Fruit fly (Drosophila melanogaster): ENCODE data around the gene SrpRbeta.

The SrpRbeta gene

dm6 chr3L:8726317-8726841, 6.4 kb upstream of the SrpRbeta start, which contains the start of gene Cp18:
Gene Cp18 (plus strand): TSS chr3L:8726791.
- TF ChIP-seq Hnf4 (GFP tag; optimal IDR thresholded peaks at IDR 0.05) (no peak), woc (GFP tag; optimal IDR thresholded peaks at IDR 0.05) (no peak), Jra (GFP tag; optimal IDR thresholded peaks at IDR 0.05) (no peak), ey (GFP tag; optimal IDR thresholded peaks at IDR 0.05) (no peak), tai (GFP tag; optimal IDR thresholded peaks at IDR 0.05) (no peak), GATAd (GFP tag; optimal IDR thresholded peaks at IDR 0.05) (no peak), Dif (GFP tag; optimal IDR thresholded peaks at IDR 0.05; ENCODE audit: partially characterized antibody) (no peak), h (GFP tag; optimal IDR thresholded peaks at IDR 0.05) (no peak)

dm6 chr3L:8725674-8726073, 5.6 kb upstream of the SrpRbeta start, which contains the start of gene CG43965:
Gene CG43965 (minus strand): TSS chr3L:8725774.
- TF ChIP-seq dl (GFP tag; optimal IDR thresholded peaks at IDR 0.05; ENCODE audit: insufficient read depth in 1 of 2, partially characterized antibody in 2 of 2) (no peak), sage (GFP tag; optimal IDR thresholded peaks at IDR 0.05) (no peak), Sp1 (GFP tag; optimal IDR thresholded peaks at IDR 0.05) (no peak), OdsH (GFP tag; optimal IDR thresholded peaks at IDR 0.05) (no peak), Mio (GFP tag; optimal IDR thresholded peaks at IDR 0.05) (no peak), Hnf4 (GFP tag; optimal IDR thresholded peaks at IDR 0.05) (no peak), Hr83 (GFP tag; optimal IDR thresholded peaks at IDR 0.05; ENCODE audit: poor library complexity, severe bottlenecking) (no peak), Vsx2 (GFP tag; optimal IDR thresholded peaks at IDR 0.05; ENCODE audit: partially characterized antibody) (no peak), ey (GFP tag; optimal IDR thresholded peaks at IDR 0.05) (no peak), tai (GFP tag; optimal IDR thresholded peaks at IDR 0.05) (no peak), dsf (GFP tag; optimal IDR thresholded peaks at IDR 0.05; ENCODE audit: borderline replicate concordance) (no peak), Myc (optimal IDR thresholded peaks at IDR 0.05) (no peak), fru (GFP tag; optimal IDR thresholded peaks at IDR 0.05) (no peak), CG32264 (GFP tag; optimal IDR thresholded peaks at IDR 0.05) (no peak), N (GFP tag; optimal IDR thresholded peaks at IDR 0.05) (no peak), foxo (GFP tag; optimal IDR thresholded peaks at IDR 0.05) (no peak), CG9705 (GFP tag; optimal IDR thresholded peaks at IDR 0.05) (no peak), woc (GFP tag; optimal IDR thresholded peaks at IDR 0.05) (no peak)

- no peak for TF ChIP-seq jim (GFP tag; optimal IDR thresholded peaks at IDR 0.05)
- TF ChIP-seq GATAd (GFP tag; optimal IDR thresholded peaks at IDR 0.05), result no peak
- TF ChIP-seq sage (GFP tag; optimal IDR thresholded peaks at IDR 0.05), result no peak
- TF ChIP-seq Mio (GFP tag; optimal IDR thresholded peaks at IDR 0.05), result no peak
- no peak for TF ChIP-seq h (GFP tag; optimal IDR thresholded peaks at IDR 0.05)
- no peak for TF ChIP-seq Hnf4 (GFP tag; optimal IDR thresholded peaks at IDR 0.05)
- no peak for TF ChIP-seq br (GFP tag; optimal IDR thresholded peaks at IDR 0.05)
- TF ChIP-seq N (GFP tag; optimal IDR thresholded peaks at IDR 0.05), result no peak
Measured at dm6 chr3L:8725252-8725651, 5.2 kb upstream of the SrpRbeta start.

- TF ChIP-seq CrebA (GFP tag; optimal IDR thresholded peaks at IDR 0.05; ENCODE audit: borderline replicate concordance) (peak; percentile 83), pan (optimal IDR thresholded peaks at IDR 0.05) (no peak), Dfd (GFP tag; optimal IDR thresholded peaks at IDR 0.05) (no peak), Mio (GFP tag; optimal IDR thresholded peaks at IDR 0.05) (peak; percentile 85), Hnf4 (GFP tag; optimal IDR thresholded peaks at IDR 0.05) (peak; percentile 97), dsf (GFP tag; optimal IDR thresholded peaks at IDR 0.05; ENCODE audit: borderline replicate concordance) (peak; percentile 92), rgr (GFP tag; optimal IDR thresholded peaks at IDR 0.05) (peak; percentile 98), HLH106 (tag; optimal IDR thresholded peaks at IDR 0.05) (peak; percentile 99), Vsx2 (GFP tag; optimal IDR thresholded peaks at IDR 0.05; ENCODE audit: partially characterized antibody) (no peak), usp (GFP tag; optimal IDR thresholded peaks at IDR 0.05) (no peak), foxo (GFP tag; optimal IDR thresholded peaks at IDR 0.05) (peak; percentile 79 to 99), psq (GFP tag; optimal IDR thresholded peaks at IDR 0.05) (peak; percentile 95), CG9705 (GFP tag; optimal IDR thresholded peaks at IDR 0.05) (peak; percentile 98), Myc (optimal IDR thresholded peaks at IDR 0.05) (peak; percentile 59), sv (GFP tag; optimal IDR thresholded peaks at IDR 0.05) (peak; percentile 97), Jra (GFP tag; optimal IDR thresholded peaks at IDR 0.05) (peak; percentile 97), sage (GFP tag; optimal IDR thresholded peaks at IDR 0.05) (peak; percentile 89), h (GFP tag; optimal IDR thresholded peaks at IDR 0.05) (peak; percentile 98), lola (GFP tag; optimal IDR thresholded peaks at IDR 0.05) (no peak), dmrt93B (GFP tag; optimal IDR thresholded peaks at IDR 0.05) (peak; percentile 99), Abd-B (GFP tag; optimal IDR thresholded peaks at IDR 0.05) (no peak), Rel (GFP tag; optimal IDR thresholded peaks at IDR 0.05) (peak; percentile 59), Rel (tag; optimal IDR thresholded peaks at IDR 0.05) (peak; percentile 87), OdsH (GFP tag; optimal IDR thresholded peaks at IDR 0.05) (peak; percentile 97), CG32264 (GFP tag; optimal IDR thresholded peaks at IDR 0.05) (peak; percentile 92), Sp1 (GFP tag; optimal IDR thresholded peaks at IDR 0.05) (peak; percentile 98), brk (GFP tag; optimal IDR thresholded peaks at IDR 0.05) (no peak), Hr83 (GFP tag; optimal IDR thresholded peaks at IDR 0.05; ENCODE audit: poor library complexity, severe bottlenecking) (no peak), fru (GFP tag; optimal IDR thresholded peaks at IDR 0.05) (peak; percentile 98), dl (GFP tag; optimal IDR thresholded peaks at IDR 0.05; ENCODE audit: insufficient read depth in 1 of 2, partially characterized antibody in 2 of 2) (no peak), woc (GFP tag; optimal IDR thresholded peaks at IDR 0.05) (peak; percentile 95), ey (GFP tag; optimal IDR thresholded peaks at IDR 0.05) (peak; percentile 98), GATAd (GFP tag; optimal IDR thresholded peaks at IDR 0.05) (peak; percentile 90), N (GFP tag; optimal IDR thresholded peaks at IDR 0.05) (no peak), jim (GFP tag; optimal IDR thresholded peaks at IDR 0.05) (no peak), Hr78 (GFP tag; optimal IDR thresholded peaks at IDR 0.05) (no peak), tai (GFP tag; optimal IDR thresholded peaks at IDR 0.05) (no peak), br (GFP tag; optimal IDR thresholded peaks at IDR 0.05) (peak; percentile 98)
Measured at dm6 chr3L:8721145-8721544, 1.1 kb upstream of the SrpRbeta start, which contains the start of the genes CG32022 and CG6511. Gene CG32022 (minus strand): TSS chr3L:8721272. Gene CG6511 (plus strand): TSS chr3L:8721324.
